Fruit fly (Drosophila melanogaster) Kc167 (cell line): Measurements from ENCODE around the gene Orco.

Experiments used
- Myc ChIP-seq: fragments of >200 bp; optimal IDR thresholded peaks from 2 replicates; lab custom pipeline; 2017; ENCODE audit warnings: missing external identifiers
- Sin3A ChIP-seq: fragments of >200 bp; optimal IDR thresholded peaks from 2 replicates; lab custom pipeline; 2018; ENCODE audit warnings: missing external identifiers
- h ChIP-seq: fragments of >200 bp; optimal IDR thresholded peaks from 3 replicates; lab custom pipeline; 2018; ENCODE audit warnings: missing external identifiers
- insv ChIP-seq: fragments of >200 bp; optimal IDR thresholded peaks from 3 replicates; lab custom pipeline; 2018; ENCODE audit warnings: missing external identifiers
- psq ChIP-seq: fragments of >200 bp; optimal IDR thresholded peaks from 2 replicates; lab custom pipeline; 2017; ENCODE audit warnings: missing external identifiers
- ttk ChIP-seq: sonication (Bioruptor generic); optimal IDR thresholded peaks from 2 replicates; lab custom pipeline; 2017; ENCODE audit warnings: missing external identifiers

DNA sequence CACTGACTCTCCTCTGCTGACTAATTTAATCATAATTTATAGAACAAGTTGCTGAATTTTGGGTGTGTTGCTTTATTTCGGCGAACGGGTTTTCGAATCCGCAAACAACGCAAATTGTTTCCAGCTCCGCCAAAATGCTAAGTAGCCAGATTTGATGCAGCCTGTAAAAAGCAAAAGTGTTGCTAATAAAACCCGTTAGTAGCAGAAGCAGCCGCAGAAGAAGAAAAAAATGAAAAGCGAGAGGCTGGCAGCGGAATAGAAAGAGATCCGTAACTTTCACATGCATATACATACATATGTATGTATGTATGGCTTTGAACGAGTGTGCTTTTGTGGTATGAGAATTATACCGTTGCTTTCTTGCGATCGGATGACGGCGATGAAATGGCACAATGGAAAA lies 20.2 kb downstream of the Orco start:
- TF ChIP-seq Myc = no peak
- no peak for TF ChIP-seq insv (lab: Kevin White, UChicago)
- TF ChIP-seq psq (lab: Kevin White, UChicago) = no peak
- TF ChIP-seq h (lab: Kevin White, UChicago) = no peak
- no peak for TF ChIP-seq ttk
- TF ChIP-seq Sin3A (lab: Kevin White, UChicago) = no peak
